Worm (Caenorhabditis elegans) whole organism, L2 larva: Measurements from ENCODE around the gene lea-1.

Experiments
- C34F6.9 ChIP-seq: fragments of 150-350 bp; optimal IDR thresholded peaks from 2 replicates; lab custom pipeline; 2014; ENCODE audit warnings: missing biosample characterization, missing genetic modification characterization
- F13H6.1 ChIP-seq: sonication (generic microtip); optimal IDR thresholded peaks from 2 replicates; lab custom pipeline; 2016; ENCODE audit warnings: missing genetic modification characterization, missing compliant biosample characterization
- R02D3.7 ChIP-seq: fragments of 150-350 bp; optimal IDR thresholded peaks from 2 replicates; lab custom pipeline; 2014; ENCODE audit warnings: missing biosample characterization, missing genetic modification characterization
- Y55F3AM.14 ChIP-seq: fragments of 200-800 bp; sonication (Bioruptor generic); optimal IDR thresholded peaks from 2 replicates; lab custom pipeline; 2018; ENCODE audit warnings: mild to moderate bottlenecking, missing genetic modification characterization, missing compliant biosample characterization
- ZK546.5 ChIP-seq: sonication (generic microtip); optimal IDR thresholded peaks from 2 replicates; lab custom pipeline; 2017; ENCODE audit warnings: missing biosample characterization, missing genetic modification characterization
- alr-1 ChIP-seq: fragments of 150-350 bp; optimal IDR thresholded peaks from 2 replicates; lab custom pipeline; 2014; ENCODE audit warnings: missing biosample characterization, missing genetic modification characterization
- aly-2 ChIP-seq: fragments of 150-350 bp; optimal IDR thresholded peaks from 2 replicates; lab custom pipeline; 2014; ENCODE audit warnings: missing biosample characterization, missing genetic modification characterization
- ama-1 ChIP-seq: fragments of 150-350 bp; optimal IDR thresholded peaks from 2 replicates; lab custom pipeline; 2018; ENCODE audit warnings: inconsistent platforms
- blmp-1 ChIP-seq: sonication (generic microtip); optimal IDR thresholded peaks from 2 replicates; lab custom pipeline; 2017; ENCODE audit warnings: missing genetic modification characterization, mild to moderate bottlenecking, missing compliant biosample characterization, antibody characterized with exemption, moderate library complexity; ENCODE audit not compliant: insufficient read depth
- ceh-16 ChIP-seq: fragments of 150-350 bp; optimal IDR thresholded peaks from 2 replicates; lab custom pipeline; 2014; ENCODE audit warnings: missing biosample characterization, missing genetic modification characterization
- ceh-82 ChIP-seq: fragments of 150-350 bp; optimal IDR thresholded peaks from 2 replicates; lab custom pipeline; 2014; ENCODE audit warnings: missing biosample characterization, missing genetic modification characterization
- crh-2 ChIP-seq: sonication (generic microtip); optimal IDR thresholded peaks from 2 replicates; lab custom pipeline; 2017; ENCODE audit warnings: missing biosample characterization, missing genetic modification characterization
- dmd-4 ChIP-seq: sonication (generic microtip); optimal IDR thresholded peaks from 2 replicates; lab custom pipeline; 2017; ENCODE audit warnings: missing biosample characterization, missing genetic modification characterization
- egl-27 ChIP-seq: sonication (generic microtip); optimal IDR thresholded peaks from 3 replicates; lab custom pipeline; 2017; ENCODE audit warnings: missing biosample characterization, missing genetic modification reagents, missing genetic modification characterization
- elt-1 ChIP-seq: fragments of 150-350 bp; optimal IDR thresholded peaks from 2 replicates; lab custom pipeline; 2014; ENCODE audit warnings: missing biosample characterization, missing genetic modification characterization
- elt-3 ChIP-seq: sonication (generic microtip); optimal IDR thresholded peaks from 2 replicates; lab custom pipeline; 2017; ENCODE audit warnings: missing biosample characterization, missing genetic modification characterization
- fos-1 ChIP-seq: fragments of 150-350 bp; optimal IDR thresholded peaks from 2 replicates; lab custom pipeline; 2014; ENCODE audit warnings: missing biosample characterization, missing genetic modification characterization
- gmeb-1 ChIP-seq: fragments of 150-350 bp; optimal IDR thresholded peaks from 2 replicates; lab custom pipeline; 2014; ENCODE audit warnings: missing biosample characterization, missing genetic modification characterization
- lin-11 ChIP-seq: fragments of 150-350 bp; sonication (generic microtip); optimal IDR thresholded peaks from 2 replicates; lab custom pipeline; 2014; ENCODE audit warnings: missing biosample characterization, missing genetic modification characterization, inconsistent platforms, mixed read lengths
- lin-13 ChIP-seq: fragments of 150-350 bp; optimal IDR thresholded peaks from 2 replicates; lab custom pipeline; 2014; ENCODE audit warnings: missing biosample characterization, missing genetic modification reagents, missing genetic modification characterization
- lin-39 ChIP-seq: fragments of 150-350 bp; optimal IDR thresholded peaks from 2 replicates; lab custom pipeline; 2014; ENCODE audit warnings: missing biosample characterization, missing genetic modification reagents, missing genetic modification characterization
- lsy-2 ChIP-seq, 2 experiments: fragments of 150-350 bp in 1 of 2; sonication (generic microtip) in 1 of 2; optimal IDR thresholded peaks; 2 replicates each; lab custom pipeline; 2014 to 2017; ENCODE audit warnings: missing biosample characterization in 2 of 2, missing genetic modification characterization in 2 of 2
- mab-5 ChIP-seq: fragments of 150-350 bp; optimal IDR thresholded peaks from 2 replicates; lab custom pipeline; 2014; ENCODE audit warnings: missing biosample characterization, missing genetic modification characterization
- mbf-1 ChIP-seq: sonication (generic microtip); optimal IDR thresholded peaks from 2 replicates; lab custom pipeline; 2017; ENCODE audit warnings: missing biosample characterization, missing genetic modification characterization
- mdl-1 ChIP-seq, 2 experiments: fragments of 150-350 bp in 1 of 2; sonication (generic microtip) in 1 of 2; optimal IDR thresholded peaks; 2 replicates each; lab custom pipeline; 2017; ENCODE audit warnings: missing biosample characterization in 2 of 2, missing genetic modification characterization in 2 of 2
- nhr-10 ChIP-seq: sonication (generic microtip); optimal IDR thresholded peaks from 2 replicates; lab custom pipeline; 2017; ENCODE audit warnings: missing biosample characterization, missing genetic modification characterization
- nhr-11 ChIP-seq: fragments of 150-350 bp; optimal IDR thresholded peaks from 2 replicates; lab custom pipeline; 2014; ENCODE audit warnings: missing biosample characterization, missing genetic modification characterization
- nhr-12 ChIP-seq: fragments of 150-350 bp; optimal IDR thresholded peaks from 2 replicates; lab custom pipeline; 2014; ENCODE audit warnings: missing biosample characterization, missing genetic modification characterization
- nhr-129 ChIP-seq: fragments of 150-350 bp; optimal IDR thresholded peaks from 2 replicates; lab custom pipeline; 2014; ENCODE audit warnings: missing biosample characterization, missing genetic modification characterization
- nhr-21 ChIP-seq: fragments of 150-350 bp; optimal IDR thresholded peaks from 2 replicates; lab custom pipeline; 2014; ENCODE audit warnings: missing biosample characterization, missing genetic modification characterization
- nhr-23 ChIP-seq: fragments of 150-350 bp; optimal IDR thresholded peaks from 2 replicates; lab custom pipeline; 2014; ENCODE audit warnings: missing biosample characterization, missing genetic modification reagents, missing genetic modification characterization
- nhr-237 ChIP-seq: fragments of 150-350 bp; optimal IDR thresholded peaks from 2 replicates; lab custom pipeline; 2014; ENCODE audit warnings: missing biosample characterization, missing genetic modification characterization
- nhr-25 ChIP-seq: fragments of 150-350 bp; sonication (generic microtip); optimal IDR thresholded peaks from 3 replicates; lab custom pipeline; 2014; ENCODE audit warnings: missing biosample characterization, missing genetic modification characterization
- nhr-6 ChIP-seq: fragments of 150-350 bp; optimal IDR thresholded peaks from 2 replicates; lab custom pipeline; 2014; ENCODE audit warnings: missing biosample characterization, missing genetic modification characterization
- nhr-77 ChIP-seq: fragments of 150-350 bp; optimal IDR thresholded peaks from 2 replicates; lab custom pipeline; 2014; ENCODE audit warnings: missing biosample characterization, missing genetic modification characterization
- peb-1 ChIP-seq: fragments of 150-350 bp; optimal IDR thresholded peaks from 2 replicates; lab custom pipeline; 2014; ENCODE audit warnings: missing biosample characterization, missing genetic modification characterization
- sem-4 ChIP-seq: fragments of 150-350 bp; optimal IDR thresholded peaks from 2 replicates; lab custom pipeline; 2014; ENCODE audit warnings: missing biosample characterization, missing genetic modification reagents, missing genetic modification characterization
- skn-1 ChIP-seq: sonication (generic microtip); optimal IDR thresholded peaks from 2 replicates; lab custom pipeline; 2017; ENCODE audit warnings: missing biosample characterization, missing genetic modification characterization
- sma-3 ChIP-seq: sonication (generic microtip); optimal IDR thresholded peaks from 2 replicates; lab custom pipeline; 2016; ENCODE audit warnings: missing genetic modification reagents, missing genetic modification characterization, missing compliant biosample characterization
- sma-9 ChIP-seq, 2 experiments: fragments of 150-350 bp in 1 of 2; sonication (generic microtip) in 1 of 2; optimal IDR thresholded peaks; 2 replicates each; lab custom pipeline; 2014 to 2016; ENCODE audit warnings: missing genetic modification characterization in 2 of 2, mild to moderate bottlenecking in 1 of 2, missing biosample characterization in 1 of 2, missing compliant biosample characterization in 1 of 2, missing genetic modification reagents in 1 of 2, moderate library complexity in 1 of 2
- snpc-4 ChIP-seq: fragments of 150-350 bp; optimal IDR thresholded peaks from 2 replicates; lab custom pipeline; 2014; ENCODE audit warnings: missing biosample characterization, missing genetic modification characterization
- unc-39 ChIP-seq: fragments of 150-350 bp; optimal IDR thresholded peaks from 2 replicates; lab custom pipeline; 2014; ENCODE audit warnings: missing biosample characterization, missing genetic modification characterization
- unc-55 ChIP-seq: fragments of 150-350 bp; sonication (generic microtip); optimal IDR thresholded peaks from 3 replicates; lab custom pipeline; 2014; ENCODE audit warnings: missing biosample characterization, missing genetic modification reagents, missing genetic modification characterization
- unc-62 ChIP-seq: fragments of 150-350 bp; optimal IDR thresholded peaks from 2 replicates; lab custom pipeline; 2014; ENCODE audit warnings: missing biosample characterization, missing genetic modification reagents, missing genetic modification characterization
- zag-1 ChIP-seq: fragments of 150-350 bp; optimal IDR thresholded peaks from 2 replicates; lab custom pipeline; 2014; ENCODE audit warnings: missing biosample characterization, missing genetic modification characterization
- ztf-1 ChIP-seq: fragments of 200-800 bp; sonication (Bioruptor generic); conservative IDR thresholded peaks from 2 replicates; pipeline ENCODE4 v1.3.6; 2022; ENCODE audit warnings: missing genetic modification characterization, missing compliant biosample characterization
- ztf-11 ChIP-seq: sonication (generic microtip); optimal IDR thresholded peaks from 2 replicates; lab custom pipeline; 2017; ENCODE audit warnings: missing biosample characterization, missing genetic modification characterization
- ztf-4 ChIP-seq: fragments of 150-350 bp; optimal IDR thresholded peaks from 2 replicates; lab custom pipeline; 2014; ENCODE audit warnings: missing biosample characterization, missing genetic modification characterization

lea-1 gene

ce11 chrV:10002720-10003119 lies 9.0 kb upstream of the lea-1 start:
- TF ChIP-seq sma-9 (GFP tag; optimal IDR thresholded peaks at IDR 0.05; lab: Kevin White, UChicago), result peak; percentile 52
- no peak for TF ChIP-seq sma-9 (tag; optimal IDR thresholded peaks at IDR 0.05; lab: Kevin White, UChicago)
- TF ChIP-seq ama-1, result no peak
- no peak for TF ChIP-seq nhr-11
- peak; percentile 12 for TF ChIP-seq nhr-129 (tag; lab: Kevin White, UChicago)
- TF ChIP-seq nhr-25 (tag; lab: Kevin White, UChicago), result peak; percentile 60
- peak; percentile 55 for TF ChIP-seq blmp-1
- TF ChIP-seq nhr-6 (tag; lab: Kevin White, UChicago), result peak; percentile 41
- TF ChIP-seq crh-2 (tag; lab: Kevin White, UChicago), result peak; percentile 38
- no peak for TF ChIP-seq nhr-77
- no peak for TF ChIP-seq mbf-1 (tag; lab: Kevin White, UChicago)
- TF ChIP-seq R02D3.7 (tag; lab: Kevin White, UChicago), result no peak
- no peak for TF ChIP-seq ceh-82

- no peak for TF ChIP-seq skn-1 (tag; lab: Kevin White, UChicago)
- no peak for TF ChIP-seq nhr-77
- TF ChIP-seq dmd-4 (tag; lab: Kevin White, UChicago), result no peak
- no peak for TF ChIP-seq ama-1
- no peak for TF ChIP-seq aly-2 (tag; lab: Kevin White, UChicago)
- TF ChIP-seq unc-39 (tag; lab: Kevin White, UChicago), result no peak
- TF ChIP-seq zag-1 (tag; lab: Kevin White, UChicago), result peak; percentile 14
- TF ChIP-seq alr-1 (tag; lab: Kevin White, UChicago), result no peak
- peak; percentile 87 for TF ChIP-seq unc-55
- TF ChIP-seq nhr-21 (tag; lab: Kevin White, UChicago), result peak; percentile 1
- TF ChIP-seq lin-39, result no peak
- TF ChIP-seq fos-1 (tag; lab: Kevin White, UChicago), result no peak
- no peak for TF ChIP-seq elt-3 (tag; lab: Kevin White, UChicago)
- TF ChIP-seq mab-5, result peak; percentile 15
- no peak for TF ChIP-seq F13H6.1
- no peak for TF ChIP-seq mbf-1 (tag; lab: Kevin White, UChicago)
- TF ChIP-seq mdl-1 (tag; optimal IDR thresholded peaks at IDR 0.05; lab: Kevin White, UChicago), result no peak
- no peak for TF ChIP-seq nhr-23
- TF ChIP-seq nhr-12 (tag; lab: Kevin White, UChicago), result no peak
- TF ChIP-seq C34F6.9 (tag; lab: Kevin White, UChicago), result peak; percentile 71
- TF ChIP-seq lin-13, result peak; percentile 70
- peak; percentile 52 for TF ChIP-seq sma-9 (GFP tag; optimal IDR thresholded peaks at IDR 0.05; lab: Kevin White, UChicago)
- no peak for TF ChIP-seq sma-9 (tag; optimal IDR thresholded peaks at IDR 0.05; lab: Kevin White, UChicago)
- TF ChIP-seq sem-4 (tag; lab: Kevin White, UChicago), result peak; percentile 69
- TF ChIP-seq Y55F3AM.14 (GFP tag; lab: Kevin White, UChicago), result no peak
- TF ChIP-seq gmeb-1, result no peak
- TF ChIP-seq blmp-1, result no peak
- TF ChIP-seq peb-1 (tag; lab: Kevin White, UChicago), result no peak
- no peak for TF ChIP-seq R02D3.7 (tag; lab: Kevin White, UChicago)
- TF ChIP-seq nhr-10, result no peak
- no peak for TF ChIP-seq elt-1 (tag; lab: Kevin White, UChicago)
- no peak for TF ChIP-seq ceh-16 (tag; lab: Kevin White, UChicago)
- peak in 1 of 2 experiments; percentile 81 for TF ChIP-seq lsy-2 (tag; optimal IDR thresholded peaks at IDR 0.05; lab: Kevin White, UChicago)
- TF ChIP-seq ztf-4, result no peak
- TF ChIP-seq ceh-82, result no peak
- no peak for TF ChIP-seq lin-11 (tag; lab: Kevin White, UChicago)
- no peak for TF ChIP-seq ZK546.5 (tag; lab: Kevin White, UChicago)
- peak; percentile 72 for TF ChIP-seq nhr-129 (tag; lab: Kevin White, UChicago)
- no peak for TF ChIP-seq sma-3 (GFP tag; lab: Kevin White, UChicago)
- TF ChIP-seq crh-2 (tag; lab: Kevin White, UChicago), result peak; percentile 61
- no peak for TF ChIP-seq egl-27
- TF ChIP-seq nhr-25 (tag; lab: Kevin White, UChicago), result peak; percentile 38
- no peak for TF ChIP-seq nhr-6 (tag; lab: Kevin White, UChicago)
- TF ChIP-seq nhr-11, result peak; percentile 29
- no peak for TF ChIP-seq ztf-11
- no peak for TF ChIP-seq unc-62 (GFP tag; lab: Kevin White, UChicago)
- TF ChIP-seq ztf-1 (GFP tag; lab: Robert Waterston, UW), result no peak
- TF ChIP-seq nhr-237 (tag; lab: Kevin White, UChicago), result no peak
- TF ChIP-seq snpc-4 (tag; lab: Kevin White, UChicago), result peak; percentile 60
These were observed 8.3 kb upstream of the lea-1 start for ce11 chrV:10003315-10003969.
